Worm (Caenorhabditis elegans): ENCODE data around the gene srbc-16.

Gene srbc-16

DNA sequence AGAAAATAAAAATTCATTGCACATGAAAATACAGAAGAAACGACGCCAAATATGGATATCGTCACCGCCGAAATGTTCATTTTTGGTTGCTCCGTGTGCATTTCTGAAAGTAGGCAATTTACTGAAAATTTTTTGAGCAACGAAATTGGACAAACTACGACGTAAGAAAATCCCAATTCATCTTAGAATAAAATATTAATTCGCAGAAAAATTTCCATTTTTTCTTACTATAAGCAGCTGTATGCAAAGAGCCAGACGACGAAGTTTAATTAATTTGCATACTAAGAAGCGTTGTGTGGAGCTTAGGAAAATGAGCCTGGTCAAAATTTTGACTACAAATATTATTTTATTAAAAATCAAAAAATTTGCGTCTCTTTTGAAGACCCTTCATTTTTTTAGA is 15.2 kb upstream of the srbc-16 start, which contains the start of gene srbc-19:
Gene srbc-19, minus strand, starts transcription at position 101 of the 400 bp plus-strand sequence.
- no peak for TF ChIP-seq hlh-1 (tag; optimal IDR thresholded peaks at IDR 0.05)
- no peak for TF ChIP-seq elt-3 (tag; optimal IDR thresholded peaks at IDR 0.05)
- TF ChIP-seq nhr-28 (tag; optimal IDR thresholded peaks at IDR 0.05): no peak
- TF ChIP-seq ceh-43 (GFP tag; optimal IDR thresholded peaks at IDR 0.05): no peak
- TF ChIP-seq lsy-2 (tag; optimal IDR thresholded peaks at IDR 0.05): no peak
- TF ChIP-seq drap-1 (GFP tag; optimal IDR thresholded peaks at IDR 0.05): no peak
- TF ChIP-seq blmp-1 (tag; optimal IDR thresholded peaks at IDR 0.05): no peak
- no peak for TF ChIP-seq ceh-83 (GFP tag; optimal IDR thresholded peaks at IDR 0.05)
- TF ChIP-seq flh-1 (GFP tag; optimal IDR thresholded peaks at IDR 0.05): no peak
- no peak for TF ChIP-seq mab-5 (tag; optimal IDR thresholded peaks at IDR 0.05)
- TF ChIP-seq ces-1 (GFP tag; optimal IDR thresholded peaks at IDR 0.05): no peak
- no peak for TF ChIP-seq unc-39 (tag; optimal IDR thresholded peaks at IDR 0.05)
- no peak for TF ChIP-seq sem-2 (GFP tag; optimal IDR thresholded peaks at IDR 0.05)
- TF ChIP-seq sptf-1 (tag; optimal IDR thresholded peaks at IDR 0.05): no peak
- TF ChIP-seq cnd-1 (tag; optimal IDR thresholded peaks at IDR 0.05): no peak
- no peak for TF ChIP-seq ztf-11 (tag; optimal IDR thresholded peaks at IDR 0.05)
- TF ChIP-seq nhr-12 (tag; optimal IDR thresholded peaks at IDR 0.05): no peak
- TF ChIP-seq unc-120 (tag; optimal IDR thresholded peaks at IDR 0.05; ENCODE audit: poor library complexity, severe bottlenecking): no peak
- TF ChIP-seq bed-3 (GFP tag; optimal IDR thresholded peaks at IDR 0.05): no peak

DNA sequence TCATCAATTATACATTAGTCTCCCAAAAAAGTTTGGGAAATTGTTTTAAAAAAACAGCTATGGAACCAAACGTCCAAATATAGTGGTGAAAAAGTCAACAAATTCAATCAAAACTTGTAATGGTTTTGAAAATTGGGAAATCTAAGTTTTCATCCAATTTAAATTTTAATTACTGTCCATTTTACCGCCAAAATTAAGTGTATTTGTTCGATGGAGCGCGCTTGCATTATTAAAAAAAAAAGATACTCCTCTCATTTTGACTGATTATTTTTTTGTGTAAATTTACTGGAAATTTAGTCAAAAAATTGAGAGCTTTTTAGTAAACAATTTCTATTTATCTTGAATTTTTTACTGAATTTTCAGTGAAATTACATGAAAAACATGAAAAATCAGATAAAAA is 7.4 kb upstream of the srbc-16 start:
- no peak for TF ChIP-seq elt-3 (tag; optimal IDR thresholded peaks at IDR 0.05)
- TF ChIP-seq ceh-43 (GFP tag; optimal IDR thresholded peaks at IDR 0.05): no peak
- no peak for TF ChIP-seq sptf-1 (tag; optimal IDR thresholded peaks at IDR 0.05)
- no peak for TF ChIP-seq unc-39 (tag; optimal IDR thresholded peaks at IDR 0.05)
- no peak for TF ChIP-seq ham-2 (GFP tag; optimal IDR thresholded peaks at IDR 0.05)

ce11 chrV:2175242-2175641 is 6.6 kb upstream of the srbc-16 start, which contains the start of gene C45H4.18:
Gene C45H4.18, plus strand, starts transcription at chrV:2175542.
- no peak for TF ChIP-seq ceh-83 (GFP tag; optimal IDR thresholded peaks at IDR 0.05)
- no peak for TF ChIP-seq blmp-1 (tag; optimal IDR thresholded peaks at IDR 0.05)
- TF ChIP-seq cnd-1 (tag; optimal IDR thresholded peaks at IDR 0.05): no peak
- no peak for TF ChIP-seq mab-5 (tag; optimal IDR thresholded peaks at IDR 0.05)
- TF ChIP-seq nhr-237 (tag; optimal IDR thresholded peaks at IDR 0.05): no peak
- no peak for TF ChIP-seq mls-2 (tag; optimal IDR thresholded peaks at IDR 0.05)
- no peak for TF ChIP-seq nhr-2 (tag; optimal IDR thresholded peaks at IDR 0.05)
- no peak for TF ChIP-seq ces-1 (GFP tag; optimal IDR thresholded peaks at IDR 0.05)
- TF ChIP-seq M03D4.4 (tag; optimal IDR thresholded peaks at IDR 0.05): no peak
- TF ChIP-seq zip-8 (tag; optimal IDR thresholded peaks at IDR 0.05): no peak
- TF ChIP-seq flh-1 (GFP tag; optimal IDR thresholded peaks at IDR 0.05): no peak

ce11 chrV:2177307-2177764 is 4.5 kb upstream of the srbc-16 start, which contains the start of gene srbc-17:
Gene srbc-17, plus strand, starts transcription at chrV:2177714.
- TF ChIP-seq ham-2 (GFP tag; optimal IDR thresholded peaks at IDR 0.05) (no peak), M03D4.4 (tag; optimal IDR thresholded peaks at IDR 0.05) (no peak), ceh-83 (GFP tag; optimal IDR thresholded peaks at IDR 0.05) (no peak), hlh-1 (tag; optimal IDR thresholded peaks at IDR 0.05) (no peak), zip-8 (tag; optimal IDR thresholded peaks at IDR 0.05) (no peak), flh-1 (GFP tag; optimal IDR thresholded peaks at IDR 0.05) (no peak), snpc-4 (tag; optimal IDR thresholded peaks at IDR 0.05) (no peak), nhr-76 (tag; optimal IDR thresholded peaks at IDR 0.05) (no peak), lin-32 (GFP tag; optimal IDR thresholded peaks at IDR 0.05) (no peak), mab-5 (tag; optimal IDR thresholded peaks at IDR 0.05) (no peak), mls-2 (tag; optimal IDR thresholded peaks at IDR 0.05) (no peak)

ce11 chrV:2179214-2179613 is 2.6 kb upstream of the srbc-16 start, which contains the start of gene cyp-33C1:
Gene cyp-33C1, plus strand, starts transcription at chrV:2179514.
- no peak for TF ChIP-seq ceh-83 (GFP tag; optimal IDR thresholded peaks at IDR 0.05)
- TF ChIP-seq lin-32 (GFP tag; optimal IDR thresholded peaks at IDR 0.05): no peak
- no peak for TF ChIP-seq mls-2 (tag; optimal IDR thresholded peaks at IDR 0.05)
- TF ChIP-seq ham-2 (GFP tag; optimal IDR thresholded peaks at IDR 0.05): no peak

DNA sequence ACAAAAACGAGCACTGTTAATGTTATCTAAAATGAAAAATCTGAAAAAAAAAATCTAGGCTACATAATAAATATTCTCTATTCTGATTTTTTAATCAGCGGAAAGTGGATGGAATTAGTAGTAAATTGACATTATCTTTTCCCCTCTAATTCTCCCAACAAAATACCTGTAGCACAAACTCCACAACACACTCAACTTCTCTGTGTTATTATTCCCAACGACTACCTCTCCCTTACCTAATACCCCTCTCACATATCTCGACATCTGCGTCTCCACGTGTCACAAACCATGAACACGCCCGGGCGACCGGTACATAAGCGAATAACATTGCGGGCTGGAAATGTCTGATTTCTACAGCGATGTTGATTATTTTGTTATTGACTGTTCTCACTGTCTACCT is 1.3 kb downstream of the srbc-16 start, which contains the start of gene cyp-33C2:
Gene cyp-33C2, plus strand, starts transcription at position 327 of the 400 bp plus-strand sequence.
- TF ChIP-seq unc-120 (tag; optimal IDR thresholded peaks at IDR 0.05; ENCODE audit: poor library complexity, severe bottlenecking) (no peak), ces-1 (GFP tag; optimal IDR thresholded peaks at IDR 0.05) (no peak), unc-62 (GFP tag; optimal IDR thresholded peaks at IDR 0.05) (no peak), nhr-28 (tag; optimal IDR thresholded peaks at IDR 0.05) (no peak), bed-3 (GFP tag; optimal IDR thresholded peaks at IDR 0.05) (no peak), lsy-2 (tag; optimal IDR thresholded peaks at IDR 0.05) (no peak), sptf-1 (tag; optimal IDR thresholded peaks at IDR 0.05) (no peak), nhr-12 (tag; optimal IDR thresholded peaks at IDR 0.05) (no peak), sem-2 (GFP tag; optimal IDR thresholded peaks at IDR 0.05) (no peak), ham-2 (GFP tag; optimal IDR thresholded peaks at IDR 0.05) (no peak), lin-32 (GFP tag; optimal IDR thresholded peaks at IDR 0.05) (no peak)
